Fruit fly (Drosophila melanogaster) whole organism, pupa: Measurements from ENCODE around the gene CG1504.
"Not testable (repeated sequence)": the region's sequence is repeated elsewhere in the genome, so short reads cannot be mapped to it uniquely, and the experiment has no call there.

Source experiments
- CG10348 ChIP-seq: fragments of 200-800 bp; sonication (Bioruptor generic); IDR thresholded peaks from 2 replicates; pipeline ENCODE4 v1.3.6; 2022; ENCODE audit warnings: missing biosample characterization, missing genetic modification characterization
- CG12605 ChIP-seq: fragments of 200-800 bp; sonication (Bioruptor generic); IDR thresholded peaks from 2 replicates; pipeline ENCODE4 v1.3.6; 2022; ENCODE audit warnings: missing biosample characterization, missing genetic modification characterization
- CG13204 ChIP-seq: fragments of 200-800 bp; sonication (Bioruptor generic); optimal IDR thresholded peaks from 2 replicates; lab custom pipeline; 2018; ENCODE audit warnings: missing biosample characterization, mild to moderate bottlenecking, missing genetic modification characterization, moderate library complexity
- CG14655 ChIP-seq: fragments of 200-800 bp; sonication (Bioruptor generic); optimal IDR thresholded peaks from 3 replicates; lab custom pipeline; 2017; ENCODE audit warnings: mild to moderate bottlenecking, missing biosample characterization, missing genetic modification reagents, missing genetic modification characterization
- CG15710 ChIP-seq: fragments of 200-800 bp; sonication (Bioruptor generic); optimal IDR thresholded peaks from 2 replicates; lab custom pipeline; 2018; ENCODE audit warnings: missing biosample characterization, mild to moderate bottlenecking, missing genetic modification characterization, moderate library complexity
- CG17806 ChIP-seq: fragments of 200-800 bp; sonication (Bioruptor generic); optimal IDR thresholded peaks from 2 replicates; lab custom pipeline; 2018; ENCODE audit warnings: missing biosample characterization, mild to moderate bottlenecking, missing genetic modification characterization, moderate library complexity
- CG32121 ChIP-seq: fragments of 200-800 bp; sonication (Bioruptor generic); IDR thresholded peaks from 2 replicates; pipeline ENCODE4 v1.3.6; 2022; ENCODE audit warnings: missing biosample characterization, missing genetic modification characterization
- CG34367 ChIP-seq: fragments of 200-800 bp; sonication (Bioruptor generic); optimal IDR thresholded peaks from 2 replicates; lab custom pipeline; 2018; ENCODE audit warnings: missing biosample characterization, mild to moderate bottlenecking, missing genetic modification characterization
- CG4496 ChIP-seq: fragments of 200-800 bp; sonication (Bioruptor generic); IDR thresholded peaks from 3 replicates; pipeline ENCODE4 v1.3.6; 2022; ENCODE audit warnings: missing biosample characterization, missing genetic modification characterization
- CG8159 ChIP-seq: fragments of 200-800 bp; sonication (Bioruptor generic); optimal IDR thresholded peaks from 3 replicates; lab custom pipeline; 2018; ENCODE audit warnings: missing biosample characterization, mild to moderate bottlenecking, missing genetic modification characterization, moderate library complexity
- CG8301 ChIP-seq: fragments of 200-800 bp; sonication (Bioruptor generic); optimal IDR thresholded peaks from 2 replicates; lab custom pipeline; 2018; ENCODE audit warnings: missing biosample characterization, mild to moderate bottlenecking, missing genetic modification characterization
- CG9948 ChIP-seq: fragments of 200-800 bp; sonication (Bioruptor generic); optimal IDR thresholded peaks from 2 replicates; lab custom pipeline; 2018; ENCODE audit warnings: missing biosample characterization, mild to moderate bottlenecking, missing genetic modification characterization, moderate library complexity
- D1 ChIP-seq: fragments of 200-800 bp; sonication (Bioruptor generic); optimal IDR thresholded peaks from 2 replicates; lab custom pipeline; 2018; ENCODE audit warnings: missing biosample characterization, mild to moderate bottlenecking, missing genetic modification characterization, moderate library complexity
- EcR ChIP-seq: fragments of 200-800 bp; sonication (Bioruptor generic); optimal IDR thresholded peaks from 3 replicates; lab custom pipeline; 2019; ENCODE audit warnings: missing biosample characterization, missing genetic modification characterization, mild to moderate bottlenecking, moderate library complexity, missing genetic modification reagents
- Ets98B ChIP-seq: fragments of 200-800 bp; sonication (Bioruptor generic); IDR thresholded peaks from 2 replicates; pipeline ENCODE4 v1.3.6; 2022; ENCODE audit warnings: missing biosample characterization, missing genetic modification characterization
- Pif1A ChIP-seq: fragments of 200-800 bp; sonication (Bioruptor generic); optimal IDR thresholded peaks from 3 replicates; lab custom pipeline; 2016; ENCODE audit warnings: missing biosample characterization, missing genetic modification characterization
- Pif1B ChIP-seq: fragments of 200-800 bp; sonication (Bioruptor generic); optimal IDR thresholded peaks from 3 replicates; lab custom pipeline; 2016; ENCODE audit warnings: missing biosample characterization, missing genetic modification characterization
- Snoo ChIP-seq: fragments of 200-800 bp; sonication (Bioruptor generic); optimal IDR thresholded peaks from 3 replicates; lab custom pipeline; 2017; ENCODE audit warnings: missing biosample characterization, mild to moderate bottlenecking, missing genetic modification characterization, inconsistent platforms
- fd96Ca ChIP-seq: fragments of 200-800 bp; sonication (Bioruptor generic); IDR thresholded peaks from 3 replicates; pipeline ENCODE4 v1.3.6; 2022; ENCODE audit warnings: missing biosample characterization, missing genetic modification characterization
- gl ChIP-seq: fragments of 200-800 bp; sonication (Bioruptor generic); optimal IDR thresholded peaks from 2 replicates; lab custom pipeline; 2018; ENCODE audit warnings: missing biosample characterization, mild to moderate bottlenecking, missing genetic modification characterization
- rn ChIP-seq: fragments of 200-800 bp; sonication (Bioruptor generic); IDR thresholded peaks from 2 replicates; pipeline ENCODE4 v1.3.6; 2022; ENCODE audit warnings: missing biosample characterization, missing genetic modification characterization

Gene CG1504

DNA sequence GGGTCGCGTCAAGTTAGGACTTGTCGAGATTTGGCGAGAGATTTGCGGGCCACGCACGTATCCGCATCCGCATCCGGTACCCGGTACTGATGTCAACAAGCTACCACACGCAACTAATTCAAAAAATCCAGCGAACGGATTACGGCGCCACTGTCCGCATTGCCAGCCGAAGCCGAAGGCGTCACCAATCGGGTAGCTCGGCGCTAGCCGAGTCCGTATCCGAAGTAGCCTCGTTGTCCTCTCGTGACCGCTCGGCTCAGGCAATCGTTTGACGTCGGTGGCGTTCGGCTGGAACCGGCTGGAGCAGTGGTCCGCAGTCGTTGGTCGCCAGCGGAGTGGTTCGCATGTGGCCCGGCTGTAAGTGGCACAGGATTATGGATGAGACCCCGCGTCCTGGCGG lies at the start of gene CG1504:
CG1504 (minus strand) TSS at position 95 of the 400 bp plus-strand sequence.
- TF ChIP-seq rn (GFP tag; lab: Robert Waterston, UW) (no peak), CG10348 (no peak), CG14655 (GFP tag; lab: Kevin White, UChicago) (no peak), CG15710 (tag; lab: Kevin White, UChicago) (no peak), CG8301 (tag; lab: Kevin White, UChicago) (no peak), CG17806 (tag; lab: Kevin White, UChicago) (no peak), CG4496 (GFP tag; lab: Robert Waterston, UW) (no peak), CG34367 (tag; lab: Kevin White, UChicago) (no peak), EcR (GFP tag; lab: Kevin White, UChicago) (no peak), gl (no peak), CG9948 (tag; lab: Kevin White, UChicago) (no peak), Snoo (tag; lab: Kevin White, UChicago) (no peak), CG12605 (GFP tag; lab: Robert Waterston, UW) (no peak), D1 (tag; lab: Kevin White, UChicago) (no peak), fd96Ca (GFP tag; lab: Robert Waterston, UW) (no peak), CG32121 (GFP tag; lab: Robert Waterston, UW) (no peak), Pif1B (no peak)

DNA sequence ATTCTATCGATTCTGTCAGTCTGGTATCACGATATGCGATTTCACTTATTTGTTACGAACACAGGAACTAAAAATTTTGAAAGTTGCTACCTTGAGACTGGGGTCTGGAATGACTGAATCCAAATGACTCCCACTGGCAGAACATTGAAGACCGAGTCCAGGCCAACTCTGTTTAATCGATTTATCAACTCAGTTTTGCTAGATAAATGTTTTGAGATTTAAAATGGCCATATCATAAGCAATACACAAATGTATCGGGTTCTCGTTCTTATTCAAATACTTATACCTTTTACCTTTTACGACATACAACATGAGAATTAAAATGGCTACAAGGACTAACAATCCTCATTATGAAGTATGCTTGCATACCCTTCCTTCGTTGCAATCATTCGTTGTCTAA lies 46.2 kb upstream of the CG1504 start, which contains the start of gene CG12679:
CG12679 (minus strand) TSS at position 101 of the 400 bp plus-strand sequence.
- no peak for TF ChIP-seq D1 (tag; lab: Kevin White, UChicago)
- TF ChIP-seq CG13204 (GFP tag; lab: Kevin White, UChicago): no peak
- TF ChIP-seq CG10348: no peak
- no peak for TF ChIP-seq CG9948 (tag; lab: Kevin White, UChicago)
- no peak for TF ChIP-seq rn (GFP tag; lab: Robert Waterston, UW)

DNA sequence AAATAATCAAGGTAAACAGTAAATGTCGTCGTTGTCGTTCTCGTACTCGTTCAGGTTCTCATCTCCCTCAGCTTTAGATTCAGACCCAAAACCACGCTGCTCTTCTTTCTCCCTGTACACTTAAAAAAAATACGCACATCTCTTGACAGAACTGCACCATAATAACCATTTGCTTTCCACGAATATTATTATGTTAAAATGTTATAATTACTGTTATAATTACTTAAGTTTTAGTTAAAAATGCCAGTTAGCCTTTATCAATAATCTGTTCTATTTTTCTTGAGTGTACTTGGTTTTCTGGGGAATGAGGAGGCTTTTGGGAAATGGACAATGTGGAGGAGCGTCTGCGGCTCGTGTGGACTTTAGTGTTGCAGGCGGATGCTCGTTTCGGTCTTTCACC lies 12.0 kb upstream of the CG1504 start:
- no peak for TF ChIP-seq CG9948 (tag; lab: Kevin White, UChicago)
- no peak for TF ChIP-seq Pif1B
- TF ChIP-seq, all 21 proteins: peak for 0

DNA sequence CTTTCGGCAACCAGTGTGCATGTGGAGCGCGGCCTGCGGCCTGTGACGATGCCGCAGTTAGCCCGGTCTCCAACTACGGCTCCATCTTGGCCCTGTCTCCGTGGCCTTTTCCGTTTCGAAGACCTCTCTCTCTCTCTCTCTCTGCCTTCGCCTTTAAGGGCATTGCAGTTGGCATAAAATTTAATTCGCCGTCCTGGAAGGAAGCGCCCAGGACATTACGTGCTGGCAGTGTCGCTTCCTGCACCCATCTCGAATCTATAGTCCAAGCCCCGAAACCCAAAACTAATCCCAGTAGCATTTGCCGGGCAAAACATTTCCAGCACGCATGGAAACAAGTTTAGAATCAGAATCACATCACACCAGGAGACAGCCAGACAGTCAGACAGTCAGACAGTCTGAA lies 3.0 kb downstream of the CG1504 start, which contains the start of gene CG1631:
CG1631 (plus strand) TSS at position 301 of the 400 bp plus-strand sequence.
- TF ChIP-seq gl: no peak
- TF ChIP-seq EcR (GFP tag; lab: Kevin White, UChicago): no peak
- no peak for TF ChIP-seq CG10348
- TF ChIP-seq D1 (tag; lab: Kevin White, UChicago): no peak
- TF ChIP-seq Pif1B: no peak
- no peak for TF ChIP-seq CG8301 (tag; lab: Kevin White, UChicago)
- no peak for TF ChIP-seq CG8159 (tag; lab: Kevin White, UChicago)
- no peak for TF ChIP-seq CG15710 (tag; lab: Kevin White, UChicago)
- TF ChIP-seq, all 21 proteins: peak for 0

DNA sequence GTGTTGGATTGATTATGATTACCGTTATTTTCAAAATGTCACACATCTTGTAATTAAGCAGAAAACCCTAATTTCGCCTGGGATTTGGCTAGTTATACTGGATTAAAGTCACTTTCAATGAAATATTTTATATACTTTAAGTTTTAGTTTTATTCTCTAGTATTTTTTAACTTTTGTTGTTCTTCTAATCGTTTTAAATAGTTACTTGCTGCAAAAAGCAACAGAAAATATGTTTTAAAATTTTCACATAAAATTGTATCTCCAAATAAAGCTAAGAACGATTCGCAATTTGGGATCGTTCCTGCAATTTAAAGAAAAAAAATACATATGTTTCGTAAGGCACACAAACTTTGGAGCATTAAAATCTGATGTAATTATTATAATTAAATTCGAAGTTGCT lies 60.5 kb downstream of the CG1504 start, which contains the start of gene Inx6:
Inx6 (minus strand) TSS at position 101 of the 400 bp plus-strand sequence.
- no peak for TF ChIP-seq fd96Ca (GFP tag; lab: Robert Waterston, UW)
- no peak for TF ChIP-seq D1 (tag; lab: Kevin White, UChicago)
- no peak for TF ChIP-seq gl
- TF ChIP-seq CG15710 (tag; lab: Kevin White, UChicago): no peak
- TF ChIP-seq rn (GFP tag; lab: Robert Waterston, UW): no peak
- no peak for TF ChIP-seq CG12605 (GFP tag; lab: Robert Waterston, UW)
- TF ChIP-seq CG14655 (GFP tag; lab: Kevin White, UChicago): no peak
- no peak for TF ChIP-seq CG17806 (tag; lab: Kevin White, UChicago)
- TF ChIP-seq Ets98B (GFP tag; lab: Robert Waterston, UW): no peak
- no peak for TF ChIP-seq CG34367 (tag; lab: Kevin White, UChicago)
- no peak for TF ChIP-seq CG9948 (tag; lab: Kevin White, UChicago)
- TF ChIP-seq CG4496 (GFP tag; lab: Robert Waterston, UW): no peak

DNA sequence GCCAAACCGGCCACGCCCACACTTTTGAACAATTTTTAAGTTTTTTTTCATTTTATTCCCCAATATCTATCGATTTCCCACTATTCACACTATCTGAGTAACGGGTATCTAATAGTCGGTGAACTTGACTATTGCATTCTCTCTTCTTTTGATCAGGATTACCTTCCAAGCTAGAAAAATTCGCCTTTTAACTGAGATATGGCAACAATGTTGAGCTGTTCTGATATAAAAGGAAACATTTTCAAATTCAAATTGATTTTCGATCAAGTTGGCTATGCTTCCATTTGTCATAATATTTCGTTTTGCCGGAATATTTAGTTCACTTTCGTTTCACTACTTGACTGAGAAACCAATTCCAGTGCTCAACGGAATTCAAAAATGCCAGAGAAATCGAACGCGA lies 71.2 kb downstream of the CG1504 start, which contains the start of gene CG42577:
CG42577 (plus strand) TSS at position 301 of the 400 bp plus-strand sequence.
- TF ChIP-seq fd96Ca, rn, CG12605 (GFP tag; lab: Robert Waterston, UW): not testable (repeated sequence)

DNA sequence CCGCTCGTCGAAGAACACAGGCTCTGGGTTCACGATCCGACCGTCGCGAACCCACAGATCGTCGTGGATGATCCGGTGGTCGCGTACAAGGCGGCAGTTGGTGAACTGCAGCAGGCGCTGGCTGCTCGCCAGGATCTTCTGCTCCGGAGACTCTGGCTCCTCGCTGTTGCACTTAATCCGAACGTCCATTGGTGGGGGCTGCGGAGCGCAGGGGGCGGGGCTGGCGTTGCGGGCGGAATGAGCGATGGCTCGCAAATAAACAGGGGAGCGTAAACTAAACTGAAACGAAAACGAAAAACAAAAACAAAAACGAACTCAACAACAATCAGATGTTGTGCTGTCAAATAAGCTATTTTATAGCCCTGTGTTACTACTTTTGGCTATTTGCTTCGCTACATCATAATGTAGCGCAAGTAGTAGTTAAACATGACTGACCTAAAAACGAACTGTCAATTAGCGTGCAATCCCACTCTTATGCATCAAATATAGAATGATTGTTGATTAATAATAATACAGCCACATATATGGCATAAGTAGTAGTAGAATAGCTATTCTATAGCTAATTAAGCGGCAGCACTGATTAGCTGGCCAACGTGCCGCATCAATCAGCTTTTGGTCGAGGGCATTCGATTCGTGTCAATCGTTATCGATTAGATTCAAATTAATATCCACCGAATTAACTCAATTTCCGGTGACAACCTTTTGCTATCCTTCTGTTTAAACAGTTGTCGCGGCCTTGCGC lies 73.2 kb downstream of the CG1504 start, which contains the start of gene CG17065:
CG17065 (minus strand) TSS at position 351 of the 742 bp plus-strand sequence.
- TF ChIP-seq CG9948 (tag; lab: Kevin White, UChicago): no peak
- peak; percentile 2 for TF ChIP-seq CG34367 (tag; lab: Kevin White, UChicago)
- 0 out of 3 replicates have a peak, but pooled peaks have one; percentile 39 for TF ChIP-seq CG4496 (GFP tag; lab: Robert Waterston, UW)
- TF ChIP-seq CG14655 (GFP tag; lab: Kevin White, UChicago): no peak
- no peak for TF ChIP-seq CG12605 (GFP tag; lab: Robert Waterston, UW)
- TF ChIP-seq Pif1A (GFP tag; lab: Kevin White, UChicago): no peak
- TF ChIP-seq CG17806 (tag; lab: Kevin White, UChicago): no peak
- TF ChIP-seq CG32121 (GFP tag; lab: Robert Waterston, UW): no peak
- TF ChIP-seq EcR (GFP tag; lab: Kevin White, UChicago): no peak
- no peak for TF ChIP-seq Pif1B
- TF ChIP-seq CG10348: no peak
- no peak for TF ChIP-seq D1 (tag; lab: Kevin White, UChicago)
- TF ChIP-seq Ets98B (GFP tag; lab: Robert Waterston, UW): no peak
- no peak for TF ChIP-seq Snoo (tag; lab: Kevin White, UChicago)
- peak; percentile 15 for TF ChIP-seq CG8159 (tag; lab: Kevin White, UChicago)
- no peak for TF ChIP-seq CG8301 (tag; lab: Kevin White, UChicago)
- TF ChIP-seq CG15710 (tag; lab: Kevin White, UChicago): peak; percentile 20
- TF ChIP-seq, all 21 proteins: peak for 4
